Fruit fly (Drosophila melanogaster) whole organism: ENCODE data around the gene CG31674.

Experiments used
- CG8478 ChIP-seq: fragments of >200 bp; optimal IDR thresholded peaks from 2 replicates; lab custom pipeline; 2018; ENCODE audit warnings: inconsistent platforms
- Dll ChIP-seq: fragments of >200 bp; optimal IDR thresholded peaks from 2 replicates; lab custom pipeline; 2017
- EcR ChIP-seq, 2 experiments: fragments of >200 bp; optimal IDR thresholded peaks; 2 replicates each; lab custom pipeline; 2017; ENCODE audit warnings: missing biosample characterization in 2 of 2, missing genetic modification characterization in 2 of 2, missing genetic modification reagents in 2 of 2
- pan ChIP-seq: fragments of >200 bp; optimal IDR thresholded peaks from 2 replicates; lab custom pipeline; 2017
- psq ChIP-seq: fragments of >200 bp; optimal IDR thresholded peaks from 2 replicates; lab custom pipeline; 2017
- usp ChIP-seq: fragments of >200 bp; optimal IDR thresholded peaks from 2 replicates; lab custom pipeline; 2017; ENCODE audit warnings: missing biosample characterization, missing genetic modification characterization, mixed read lengths

The CG31674 gene

dm6 chr2L:20831060-20831459, at the start of gene CG31674:
Gene CG31674 (plus strand): TSS chr2L:20831262.
- no peak for TF ChIP-seq CG8478 (lab: Kevin White, UChicago)
- no peak for TF ChIP-seq EcR (GFP tag; optimal IDR thresholded peaks at IDR 0.05; lab: Kevin White, UChicago)
- no peak for TF ChIP-seq psq (lab: Kevin White, UChicago)
- no peak for TF ChIP-seq pan (lab: Kevin White, UChicago)
- no peak for TF ChIP-seq Dll (lab: Kevin White, UChicago)
- TF ChIP-seq usp (GFP tag; lab: Kevin White, UChicago) = no peak

- no peak for TF ChIP-seq psq (lab: Kevin White, UChicago)
- TF ChIP-seq Dll (lab: Kevin White, UChicago) = peak; percentile 55
- no peak for TF ChIP-seq EcR (GFP tag; optimal IDR thresholded peaks at IDR 0.05; lab: Kevin White, UChicago)
- TF ChIP-seq CG8478 (lab: Kevin White, UChicago) = no peak
Measured at dm6 chr2L:20783044-20783443, 48.0 kb upstream of the CG31674 start.

dm6 chr2L:20783908-20784307, 47.2 kb upstream of the CG31674 start:
- TF ChIP-seq usp (GFP tag; lab: Kevin White, UChicago) = no peak
- no peak for TF ChIP-seq EcR (GFP tag; optimal IDR thresholded peaks at IDR 0.05; lab: Kevin White, UChicago)
- no peak for TF ChIP-seq pan (lab: Kevin White, UChicago)
- no peak for TF ChIP-seq Dll (lab: Kevin White, UChicago)
- TF ChIP-seq CG8478 (lab: Kevin White, UChicago) = no peak
- TF ChIP-seq psq (lab: Kevin White, UChicago) = no peak

- TF ChIP-seq usp (GFP tag; lab: Kevin White, UChicago) = no peak
- TF ChIP-seq EcR (GFP tag; optimal IDR thresholded peaks at IDR 0.05; lab: Kevin White, UChicago) = no peak
- no peak for TF ChIP-seq pan (lab: Kevin White, UChicago)
- TF ChIP-seq Dll (lab: Kevin White, UChicago) = no peak
- no peak for TF ChIP-seq CG8478 (lab: Kevin White, UChicago)
- no peak for TF ChIP-seq psq (lab: Kevin White, UChicago)
Measured at dm6 chr2L:20785333-20785732, 45.7 kb upstream of the CG31674 start.

- TF ChIP-seq usp (GFP tag; lab: Kevin White, UChicago) (no peak), EcR (GFP tag; optimal IDR thresholded peaks at IDR 0.05; lab: Kevin White, UChicago) (no peak), psq (lab: Kevin White, UChicago) (peak; percentile 24), pan (lab: Kevin White, UChicago) (peak; percentile 78), CG8478 (lab: Kevin White, UChicago) (no peak), Dll (lab: Kevin White, UChicago) (no peak)
Measured at dm6 chr2L:20787271-20787791, 43.7 kb upstream of the CG31674 start, which contains the start of gene Pomp. Gene Pomp (plus strand): TSS chr2L:20787656.

dm6 chr2L:20788050-20788449, 43.0 kb upstream of the CG31674 start:
- TF ChIP-seq Dll (lab: Kevin White, UChicago) = no peak
- TF ChIP-seq pan (lab: Kevin White, UChicago) = no peak
- no peak for TF ChIP-seq EcR (GFP tag; optimal IDR thresholded peaks at IDR 0.05; lab: Kevin White, UChicago)
- no peak for TF ChIP-seq CG8478 (lab: Kevin White, UChicago)
- TF ChIP-seq psq (lab: Kevin White, UChicago) = no peak
- no peak for TF ChIP-seq usp (GFP tag; lab: Kevin White, UChicago)

- TF ChIP-seq CG8478 (lab: Kevin White, UChicago) (no peak), psq (lab: Kevin White, UChicago) (no peak), EcR (GFP tag; optimal IDR thresholded peaks at IDR 0.05; lab: Kevin White, UChicago) (no peak), pan (lab: Kevin White, UChicago) (no peak), usp (GFP tag; lab: Kevin White, UChicago) (no peak), Dll (lab: Kevin White, UChicago) (no peak)
Measured at dm6 chr2L:20792521-20792920, 38.5 kb upstream of the CG31674 start.

- TF ChIP-seq EcR (GFP tag; optimal IDR thresholded peaks at IDR 0.05; lab: Kevin White, UChicago) = no peak
- no peak for TF ChIP-seq Dll (lab: Kevin White, UChicago)
- TF ChIP-seq CG8478 (lab: Kevin White, UChicago) = no peak
- no peak for TF ChIP-seq pan (lab: Kevin White, UChicago)
- no peak for TF ChIP-seq psq (lab: Kevin White, UChicago)
- no peak for TF ChIP-seq usp (GFP tag; lab: Kevin White, UChicago)
Measured at dm6 chr2L:20792988-20793544, 38.0 kb upstream of the CG31674 start.

- TF ChIP-seq usp (GFP tag; lab: Kevin White, UChicago) (no peak), EcR (GFP tag; optimal IDR thresholded peaks at IDR 0.05; lab: Kevin White, UChicago) (no peak), pan (lab: Kevin White, UChicago) (no peak), Dll (lab: Kevin White, UChicago) (no peak), psq (lab: Kevin White, UChicago) (no peak), CG8478 (lab: Kevin White, UChicago) (no peak)
Measured at dm6 chr2L:20793881-20794280, 37.2 kb upstream of the CG31674 start.

dm6 chr2L:20794656-20795055, 36.4 kb upstream of the CG31674 start:
- TF ChIP-seq psq (lab: Kevin White, UChicago) (no peak), pan (lab: Kevin White, UChicago) (no peak), CG8478 (lab: Kevin White, UChicago) (no peak), Dll (lab: Kevin White, UChicago) (no peak), usp (GFP tag; lab: Kevin White, UChicago) (no peak), EcR (GFP tag; optimal IDR thresholded peaks at IDR 0.05; lab: Kevin White, UChicago) (no peak)

dm6 chr2L:20795774-20796173, 35.3 kb upstream of the CG31674 start:
- TF ChIP-seq CG8478 (lab: Kevin White, UChicago) = no peak
- TF ChIP-seq Dll (lab: Kevin White, UChicago) = no peak
- no peak for TF ChIP-seq pan (lab: Kevin White, UChicago)
- no peak for TF ChIP-seq EcR (GFP tag; optimal IDR thresholded peaks at IDR 0.05; lab: Kevin White, UChicago)
- TF ChIP-seq psq (lab: Kevin White, UChicago) = no peak
- TF ChIP-seq usp (GFP tag; lab: Kevin White, UChicago) = no peak
